Fruit fly (Drosophila melanogaster): Measurements from ENCODE around the gene CG7289.

CG7289 gene

DNA sequence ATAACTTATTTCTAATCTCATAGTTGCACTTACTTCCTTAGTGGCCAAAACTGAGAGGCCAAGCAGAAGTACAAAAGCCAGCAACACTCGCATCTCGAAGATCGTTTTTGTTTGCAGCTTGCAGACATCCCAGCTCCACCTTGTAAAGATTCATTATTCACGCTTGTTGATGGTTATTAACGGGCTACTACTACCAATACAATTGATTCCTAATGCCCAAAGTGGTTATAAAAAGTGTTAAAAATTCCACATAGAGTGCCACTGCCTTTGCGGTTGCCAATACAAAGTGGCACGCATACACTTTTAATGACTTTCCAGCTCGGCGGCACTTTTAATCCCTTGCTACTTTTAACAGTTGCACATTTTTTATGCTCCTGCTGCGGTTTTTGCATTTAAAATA lies 10.0 kb downstream of the CG7289 start, which contains the start of gene Obp22a:
Gene Obp22a, minus strand, starts transcription at position 101 of the 400 bp plus-strand sequence.
- TF ChIP-seq Dll (optimal IDR thresholded peaks at IDR 0.05): no peak
- no peak for TF ChIP-seq EcR (GFP tag; optimal IDR thresholded peaks at IDR 0.05)
- TF ChIP-seq CG8478 (optimal IDR thresholded peaks at IDR 0.05): no peak
- TF ChIP-seq pan (optimal IDR thresholded peaks at IDR 0.05): no peak
- TF ChIP-seq usp (GFP tag; optimal IDR thresholded peaks at IDR 0.05): no peak
- no peak for TF ChIP-seq psq (optimal IDR thresholded peaks at IDR 0.05)

DNA sequence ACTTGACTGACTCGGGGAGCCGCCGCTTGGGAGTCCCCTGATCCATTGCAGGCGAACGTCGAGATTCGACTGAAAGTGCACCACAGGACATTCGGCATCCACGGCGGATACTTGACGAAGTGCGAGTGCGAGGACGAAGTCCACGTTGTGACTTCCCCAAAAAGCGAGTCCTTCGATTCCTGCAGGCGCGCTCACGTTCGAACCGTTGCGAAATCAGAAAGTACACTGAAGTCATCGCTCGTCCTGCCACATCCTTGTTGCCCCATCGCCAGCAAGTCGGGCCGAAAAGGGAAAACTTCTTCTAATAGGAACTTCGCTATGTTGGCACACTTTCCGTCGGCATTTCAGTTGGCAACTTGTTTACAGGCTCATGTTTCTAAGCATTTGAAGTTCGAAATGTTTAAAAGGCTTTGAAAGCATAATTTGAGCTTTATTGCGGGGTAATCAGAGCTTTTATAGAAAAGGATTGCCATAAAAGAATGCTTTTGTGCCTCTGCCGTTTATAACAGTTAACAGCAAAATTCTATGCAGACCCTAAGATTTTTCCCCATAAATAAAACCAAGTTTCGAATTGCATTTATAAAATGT lies 24.2 kb downstream of the CG7289 start, which contains the start of gene CG33543:
Gene CG33543, minus strand, starts transcription at position 232 of the 588 bp plus-strand sequence.
- TF ChIP-seq psq (optimal IDR thresholded peaks at IDR 0.05) (no peak), CG8478 (optimal IDR thresholded peaks at IDR 0.05) (no peak), EcR (GFP tag; optimal IDR thresholded peaks at IDR 0.05) (no peak), Dll (optimal IDR thresholded peaks at IDR 0.05) (no peak), pan (optimal IDR thresholded peaks at IDR 0.05) (no peak), usp (GFP tag; optimal IDR thresholded peaks at IDR 0.05) (no peak)

DNA sequence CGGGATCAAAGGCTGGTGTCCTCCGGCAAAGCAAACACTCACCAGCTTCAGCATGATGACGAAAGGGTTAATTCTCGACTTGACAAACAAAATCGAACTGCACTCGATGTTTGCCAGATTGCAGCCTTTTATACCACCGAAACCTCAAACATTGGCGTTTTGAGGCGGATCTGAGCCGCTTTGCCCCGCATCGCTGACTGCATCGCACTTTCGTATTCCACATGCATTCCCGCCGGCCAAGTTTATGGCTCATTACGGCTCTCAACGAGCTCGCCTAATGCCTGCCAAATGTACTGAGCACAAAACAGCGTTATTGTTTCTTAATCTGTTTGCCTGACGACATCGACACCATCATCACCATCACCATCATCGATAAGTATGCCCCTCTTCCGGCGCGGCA lies 25.1 kb downstream of the CG7289 start, which contains the start of gene CG15353:
Gene CG15353, minus strand, starts transcription at position 101 of the 400 bp plus-strand sequence.
- no peak for TF ChIP-seq EcR (GFP tag; optimal IDR thresholded peaks at IDR 0.05)
- TF ChIP-seq Dll (optimal IDR thresholded peaks at IDR 0.05): no peak
- TF ChIP-seq psq (optimal IDR thresholded peaks at IDR 0.05): no peak
- no peak for TF ChIP-seq CG8478 (optimal IDR thresholded peaks at IDR 0.05)
- no peak for TF ChIP-seq pan (optimal IDR thresholded peaks at IDR 0.05)
- no peak for TF ChIP-seq usp (GFP tag; optimal IDR thresholded peaks at IDR 0.05)

DNA sequence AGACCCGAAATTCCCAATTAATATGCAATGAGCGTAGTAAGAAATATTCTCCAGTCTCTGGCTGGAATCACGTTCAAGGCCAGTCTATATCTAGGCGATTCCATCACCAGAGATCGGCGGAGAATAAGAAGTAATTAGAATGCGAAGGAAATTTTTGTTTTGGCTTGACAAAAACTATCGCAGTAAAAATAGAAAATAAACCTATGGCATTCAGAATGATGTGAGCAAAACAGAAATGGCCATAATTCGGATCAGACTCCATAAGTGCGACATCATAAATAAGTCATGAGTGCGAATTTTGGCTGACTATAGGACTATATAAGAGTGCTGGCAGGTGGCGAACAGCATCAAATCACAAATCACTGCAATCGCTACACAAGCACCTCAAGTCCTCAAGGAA lies 26.1 kb downstream of the CG7289 start, which contains the start of gene Nplp4:
Gene Nplp4, plus strand, starts transcription at position 301 of the 400 bp plus-strand sequence.
- TF ChIP-seq usp (GFP tag; optimal IDR thresholded peaks at IDR 0.05): no peak

DNA sequence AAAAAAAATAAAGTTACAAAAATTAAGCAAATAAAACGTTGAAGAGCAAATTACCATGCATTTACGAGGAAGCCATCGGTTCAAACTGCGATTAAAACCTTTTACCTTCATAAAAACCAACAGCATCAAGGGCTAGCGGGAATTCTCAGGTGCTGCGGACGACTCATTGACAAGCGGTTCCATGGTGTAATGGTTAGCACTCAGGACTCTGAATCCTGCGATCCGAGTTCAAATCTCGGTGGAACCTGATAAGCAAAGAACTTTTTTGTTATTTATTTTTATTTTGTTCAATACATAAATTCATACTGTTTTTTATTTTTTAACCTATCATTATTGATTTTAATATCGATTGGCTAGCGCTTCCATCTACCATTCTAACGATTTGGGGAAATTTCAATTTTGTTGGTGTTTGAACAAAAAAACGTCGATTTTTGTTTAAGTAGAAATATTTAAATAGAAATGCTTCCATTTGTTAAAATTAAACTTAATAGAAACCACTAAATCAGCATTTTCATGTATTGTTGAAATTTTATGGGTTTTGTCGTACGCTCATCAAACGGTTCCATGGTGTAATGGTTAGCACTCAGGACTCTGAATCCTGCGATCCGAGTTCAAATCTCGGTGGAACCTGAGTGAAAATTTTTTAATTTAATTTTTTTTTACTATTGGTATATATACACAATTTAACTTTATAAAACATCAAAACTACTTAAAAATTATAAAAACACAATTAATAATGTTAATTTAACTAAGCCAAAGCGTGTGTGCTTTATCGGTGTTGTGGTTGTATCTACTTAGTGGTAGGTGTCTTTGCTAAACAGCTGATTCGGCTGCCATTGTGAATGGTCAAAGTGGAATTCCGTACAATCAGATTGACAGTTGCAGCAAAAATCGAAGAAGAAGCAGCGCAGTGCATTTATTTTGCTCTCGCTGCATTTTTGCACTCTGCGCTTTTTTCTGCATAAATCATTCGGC lies 27.2 kb downstream of the CG7289 start, which contains the start of gene CG4238:
Gene CG4238, plus strand, starts transcription at position 880 of the 975 bp plus-strand sequence.
- TF ChIP-seq pan (optimal IDR thresholded peaks at IDR 0.05): no peak
- no peak for TF ChIP-seq psq (optimal IDR thresholded peaks at IDR 0.05)
- TF ChIP-seq usp (GFP tag; optimal IDR thresholded peaks at IDR 0.05): no peak
- TF ChIP-seq Dll (optimal IDR thresholded peaks at IDR 0.05): no peak
- TF ChIP-seq CG8478 (optimal IDR thresholded peaks at IDR 0.05): no peak

DNA sequence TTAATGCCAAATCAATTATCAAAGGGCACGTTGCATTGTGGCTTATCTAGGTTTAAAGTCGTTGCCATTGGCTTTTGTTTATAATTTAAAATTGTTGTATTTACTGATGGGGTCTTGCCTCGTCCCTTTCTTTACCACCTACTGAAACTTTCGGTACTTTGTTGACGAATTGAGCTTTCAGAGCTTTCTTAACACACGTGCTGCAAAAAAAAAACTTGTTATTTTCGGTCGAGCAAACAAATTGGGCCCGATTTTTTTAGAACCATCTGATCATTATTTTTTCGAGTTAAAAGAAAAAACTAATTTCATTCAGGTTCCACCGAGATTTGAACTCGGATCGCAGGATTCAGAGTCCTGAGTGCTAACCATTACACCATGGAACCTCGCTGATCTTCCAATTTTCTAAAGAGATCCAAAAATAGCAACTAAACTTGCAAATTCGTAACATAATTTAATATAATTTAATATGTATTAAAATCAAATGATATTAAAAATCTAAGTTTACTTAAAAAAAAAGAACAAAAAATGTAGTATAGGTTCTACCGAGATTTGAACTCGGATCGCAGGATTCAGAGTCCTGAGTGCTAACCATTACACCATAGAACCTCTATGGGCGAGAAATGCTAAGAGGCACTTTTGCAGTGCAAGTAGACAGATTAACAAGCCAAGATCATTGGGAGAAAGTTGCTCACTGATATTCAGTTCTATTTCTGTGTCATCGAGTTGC lies 28.5 kb downstream of the CG7289 start:
- no peak for TF ChIP-seq usp (GFP tag; optimal IDR thresholded peaks at IDR 0.05)
- TF ChIP-seq EcR (GFP tag; optimal IDR thresholded peaks at IDR 0.05): no peak
- TF ChIP-seq psq (optimal IDR thresholded peaks at IDR 0.05): no peak
- TF ChIP-seq Dll (optimal IDR thresholded peaks at IDR 0.05): no peak
- TF ChIP-seq pan (optimal IDR thresholded peaks at IDR 0.05): no peak
- no peak for TF ChIP-seq CG8478 (optimal IDR thresholded peaks at IDR 0.05)

DNA sequence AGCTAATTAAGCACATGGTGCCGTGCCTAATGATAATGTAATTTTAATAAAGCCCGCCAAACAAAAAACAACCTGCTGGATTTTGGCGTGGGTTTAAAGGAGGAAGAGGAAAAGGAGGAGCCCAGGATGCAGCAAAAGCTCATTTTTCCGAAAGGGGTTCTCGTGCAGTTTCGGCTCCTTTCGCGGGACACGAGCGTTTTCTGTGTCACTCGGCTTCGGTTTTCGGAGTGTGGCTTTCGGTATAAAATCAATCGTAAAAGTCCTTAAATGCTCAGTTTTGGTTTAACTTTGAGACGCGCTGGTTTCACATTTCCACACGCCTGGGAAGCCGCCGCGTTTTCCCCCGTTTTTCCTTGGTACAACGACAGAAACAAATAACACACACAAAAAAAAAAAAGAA lies 29.4 kb downstream of the CG7289 start:
- TF ChIP-seq EcR (GFP tag; optimal IDR thresholded peaks at IDR 0.05) (no peak), psq (optimal IDR thresholded peaks at IDR 0.05) (no peak)

DNA sequence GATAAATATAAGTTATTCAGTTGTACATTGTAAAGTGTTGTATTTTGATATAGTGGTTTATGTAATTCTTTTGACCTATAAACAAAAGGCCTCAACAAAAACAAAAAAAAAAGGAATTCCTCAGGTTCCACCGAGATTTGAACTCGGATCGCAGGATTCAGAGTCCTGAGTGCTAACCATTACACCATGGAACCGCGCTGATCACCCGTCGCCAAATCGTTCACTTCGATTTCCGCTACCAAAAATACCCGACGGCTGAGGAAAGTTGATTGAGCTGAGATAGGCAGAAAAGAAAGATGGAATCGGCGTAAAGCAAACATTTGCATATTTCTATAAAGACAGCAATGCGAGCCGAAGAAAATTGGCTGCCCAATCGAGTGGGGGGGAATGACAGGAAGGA lies 31.0 kb downstream of the CG7289 start:
- no peak for TF ChIP-seq CG8478 (optimal IDR thresholded peaks at IDR 0.05)
- no peak for TF ChIP-seq usp (GFP tag; optimal IDR thresholded peaks at IDR 0.05)

DNA sequence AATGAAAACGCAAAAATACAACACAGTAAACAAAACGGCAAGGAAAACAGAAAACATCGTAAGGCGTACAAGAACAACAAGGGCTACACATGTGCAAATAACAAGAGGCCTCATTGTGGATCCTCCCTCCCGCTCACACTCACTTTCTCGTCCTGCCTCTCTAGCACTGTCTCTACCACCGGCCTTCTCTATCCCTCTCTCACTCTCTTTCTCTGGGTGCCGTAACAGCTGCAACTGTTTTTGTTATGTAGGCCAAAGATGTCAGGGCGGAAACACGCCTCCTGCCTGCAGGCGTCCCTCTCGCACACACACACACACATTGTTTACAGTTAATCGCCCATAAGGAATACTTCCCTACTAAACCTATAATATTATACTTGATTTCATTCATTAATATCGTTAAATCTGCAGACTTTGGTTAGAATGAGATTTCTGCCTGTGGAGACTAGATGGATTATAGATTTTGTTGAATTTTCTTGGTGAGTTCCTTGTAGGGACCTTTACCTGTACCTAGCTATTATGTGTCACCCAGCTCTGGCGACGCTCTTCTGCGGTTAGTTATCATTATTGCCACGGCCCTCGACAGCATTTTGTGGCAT lies 31.9 kb downstream of the CG7289 start:
- TF ChIP-seq psq (optimal IDR thresholded peaks at IDR 0.05) (no peak), pan (optimal IDR thresholded peaks at IDR 0.05) (no peak), Dll (optimal IDR thresholded peaks at IDR 0.05) (no peak)

DNA sequence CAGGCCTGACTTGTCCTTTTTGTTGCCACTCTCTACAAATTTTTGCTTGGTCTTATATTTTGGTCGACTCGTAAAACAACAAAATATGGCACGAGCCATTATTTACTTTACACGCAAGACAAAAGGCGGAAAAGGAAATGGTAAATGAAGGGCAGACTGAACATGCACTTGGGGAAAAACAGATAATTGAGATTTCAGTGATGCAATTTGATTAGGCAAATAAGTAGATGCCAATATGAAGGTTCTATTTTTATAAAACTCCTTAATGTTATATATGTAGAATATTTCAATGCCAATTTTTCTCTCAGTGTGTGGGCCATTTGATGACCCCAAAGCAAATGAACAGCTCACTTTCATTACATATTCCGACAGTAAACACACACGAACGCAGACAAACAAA lies 33.2 kb downstream of the CG7289 start:
- TF ChIP-seq Dll (optimal IDR thresholded peaks at IDR 0.05) (no peak), CG8478 (optimal IDR thresholded peaks at IDR 0.05) (no peak), usp (GFP tag; optimal IDR thresholded peaks at IDR 0.05) (no peak)

DNA sequence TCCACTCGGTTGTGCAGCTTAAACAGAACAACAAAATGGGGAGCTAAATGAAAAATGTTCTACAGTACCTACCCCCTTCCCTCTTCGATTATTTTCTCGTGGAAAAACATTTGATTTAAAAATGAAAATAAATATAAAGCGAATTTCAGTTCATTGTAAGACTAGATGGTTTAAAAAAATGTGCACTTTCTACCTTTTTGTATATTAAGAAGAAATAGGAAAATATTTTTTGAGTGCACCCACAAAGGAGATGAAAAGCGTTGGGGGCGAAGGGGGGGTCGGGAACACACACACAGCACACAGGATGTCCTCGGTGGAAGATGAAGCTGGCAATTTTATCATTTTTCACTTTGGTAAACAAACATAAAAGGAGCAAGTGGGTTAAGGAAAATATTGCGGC lies 40.8 kb downstream of the CG7289 start:
- TF ChIP-seq pan (optimal IDR thresholded peaks at IDR 0.05) (no peak), EcR (GFP tag; optimal IDR thresholded peaks at IDR 0.05) (no peak), CG8478 (optimal IDR thresholded peaks at IDR 0.05) (no peak), usp (GFP tag; optimal IDR thresholded peaks at IDR 0.05) (no peak), Dll (optimal IDR thresholded peaks at IDR 0.05) (no peak), psq (optimal IDR thresholded peaks at IDR 0.05) (no peak)

DNA sequence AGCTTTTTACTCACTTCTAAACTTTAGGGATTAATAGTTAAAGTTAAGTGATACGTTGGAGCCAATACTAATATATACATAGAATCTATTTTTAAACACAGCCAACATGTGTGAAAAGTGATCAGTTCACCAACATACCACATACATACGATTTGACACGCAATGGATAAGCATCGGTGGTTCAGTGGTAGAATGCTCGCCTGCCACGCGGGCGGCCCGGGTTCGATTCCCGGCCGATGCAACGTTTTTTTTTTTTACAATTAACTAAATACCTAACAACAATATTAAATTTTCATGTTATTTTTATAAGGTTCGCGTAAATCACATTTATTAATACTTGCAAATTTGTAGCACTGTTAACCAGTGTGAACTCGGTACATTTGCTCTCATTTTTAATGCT lies 49.5 kb downstream of the CG7289 start:
- TF ChIP-seq EcR (GFP tag; optimal IDR thresholded peaks at IDR 0.05): no peak
- TF ChIP-seq psq (optimal IDR thresholded peaks at IDR 0.05): no peak
- TF ChIP-seq usp (GFP tag; optimal IDR thresholded peaks at IDR 0.05): no peak
- no peak for TF ChIP-seq Dll (optimal IDR thresholded peaks at IDR 0.05)
- TF ChIP-seq CG8478 (optimal IDR thresholded peaks at IDR 0.05): no peak
- no peak for TF ChIP-seq pan (optimal IDR thresholded peaks at IDR 0.05)

Data from whole organism.